Worm (Caenorhabditis elegans) whole organism, mixed stage, embryonic: ENCODE data around the gene col-39.

ENCODE experiments used
- M03D4.4 ChIP-seq: sonication (generic microtip); optimal IDR thresholded peaks from 2 replicates; lab custom pipeline; 2017; ENCODE audit warnings: mild to moderate bottlenecking, missing genetic modification characterization, missing compliant biosample characterization
- bed-3 ChIP-seq: fragments of 200-800 bp; sonication (Bioruptor generic); optimal IDR thresholded peaks from 3 replicates; lab custom pipeline; 2018; ENCODE audit warnings: mild to moderate bottlenecking, missing genetic modification characterization, moderate library complexity, missing compliant biosample characterization
- blmp-1 ChIP-seq: fragments of 150-350 bp; optimal IDR thresholded peaks from 2 replicates; lab custom pipeline; 2014; ENCODE audit warnings: missing biosample characterization, missing genetic modification characterization
- ceh-39 ChIP-seq: fragments of 150-350 bp; optimal IDR thresholded peaks from 2 replicates; lab custom pipeline; 2014; ENCODE audit warnings: missing biosample characterization, missing genetic modification characterization
- ceh-43 ChIP-seq: fragments of 200-800 bp; sonication (Bioruptor generic); optimal IDR thresholded peaks from 2 replicates; lab custom pipeline; 2018; ENCODE audit warnings: mild to moderate bottlenecking, missing genetic modification characterization, moderate library complexity, missing compliant biosample characterization
- ceh-83 ChIP-seq: fragments of 200-800 bp; sonication (Bioruptor generic); optimal IDR thresholded peaks from 2 replicates; lab custom pipeline; 2018; ENCODE audit warnings: mild to moderate bottlenecking, missing genetic modification characterization, missing compliant biosample characterization
- ces-1 ChIP-seq: fragments of 150-350 bp; optimal IDR thresholded peaks from 2 replicates; lab custom pipeline; 2014; ENCODE audit warnings: missing biosample characterization, missing genetic modification reagents, missing genetic modification characterization
- cnd-1 ChIP-seq: fragments of 200-800 bp; sonication (Bioruptor generic); optimal IDR thresholded peaks from 2 replicates; lab custom pipeline; 2018; ENCODE audit warnings: mild to moderate bottlenecking, missing genetic modification characterization, missing compliant biosample characterization
- flh-1 ChIP-seq: fragments of 200-800 bp; sonication (Bioruptor generic); optimal IDR thresholded peaks from 2 replicates; lab custom pipeline; 2018; ENCODE audit warnings: mild to moderate bottlenecking, missing genetic modification characterization, moderate library complexity, missing compliant biosample characterization
- ham-2 ChIP-seq: fragments of 200-800 bp; sonication (Bioruptor generic); optimal IDR thresholded peaks from 2 replicates; lab custom pipeline; 2018; ENCODE audit warnings: mild to moderate bottlenecking, missing genetic modification characterization, missing compliant biosample characterization
- hlh-1 ChIP-seq: fragments of 150-350 bp; optimal IDR thresholded peaks from 2 replicates; lab custom pipeline; 2014; ENCODE audit warnings: missing biosample characterization, missing genetic modification reagents, missing genetic modification characterization
- lin-13 ChIP-seq: fragments of 150-350 bp; optimal IDR thresholded peaks from 2 replicates; lab custom pipeline; 2014; ENCODE audit warnings: missing biosample characterization, missing genetic modification characterization
- lin-32 ChIP-seq: fragments of 200-800 bp; sonication (Bioruptor generic); optimal IDR thresholded peaks from 2 replicates; lab custom pipeline; 2018; ENCODE audit warnings: mild to moderate bottlenecking, missing genetic modification characterization, missing compliant biosample characterization
- lsy-2 ChIP-seq: fragments of 150-350 bp; optimal IDR thresholded peaks from 2 replicates; lab custom pipeline; 2014; ENCODE audit warnings: missing biosample characterization, missing genetic modification characterization
- mab-5 ChIP-seq: fragments of 150-350 bp; optimal IDR thresholded peaks from 2 replicates; lab custom pipeline; 2014; ENCODE audit warnings: missing biosample characterization, missing genetic modification characterization
- mep-1 ChIP-seq: fragments of 150-350 bp; optimal IDR thresholded peaks from 2 replicates; lab custom pipeline; 2017; ENCODE audit warnings: missing biosample characterization, missing genetic modification reagents, missing genetic modification characterization, inconsistent platforms
- nhr-12 ChIP-seq: fragments of 150-350 bp; optimal IDR thresholded peaks from 2 replicates; lab custom pipeline; 2014; ENCODE audit warnings: missing biosample characterization, missing genetic modification characterization
- nhr-2 ChIP-seq: fragments of 150-350 bp; optimal IDR thresholded peaks from 2 replicates; lab custom pipeline; 2014; ENCODE audit warnings: missing biosample characterization, missing genetic modification characterization
- nhr-237 ChIP-seq: fragments of 150-350 bp; optimal IDR thresholded peaks from 2 replicates; lab custom pipeline; 2014; ENCODE audit warnings: missing biosample characterization, missing genetic modification characterization
- nhr-28 ChIP-seq: fragments of 150-350 bp; optimal IDR thresholded peaks from 2 replicates; lab custom pipeline; 2014; ENCODE audit warnings: missing biosample characterization, missing genetic modification characterization
- nhr-76 ChIP-seq: sonication (generic microtip); optimal IDR thresholded peaks from 2 replicates; lab custom pipeline; 2017; ENCODE audit warnings: missing biosample characterization, missing genetic modification characterization
- pha-4 ChIP-seq: fragments of 150-350 bp; optimal IDR thresholded peaks from 2 replicates; lab custom pipeline; 2018; ENCODE audit warnings: missing biosample characterization, missing genetic modification reagents, missing genetic modification characterization
- sem-2 ChIP-seq: fragments of 200-800 bp; sonication (Bioruptor generic); optimal IDR thresholded peaks from 2 replicates; lab custom pipeline; 2018; ENCODE audit warnings: mild to moderate bottlenecking, missing genetic modification characterization, missing compliant biosample characterization
- sptf-1 ChIP-seq: sonication (generic microtip); optimal IDR thresholded peaks from 2 replicates; lab custom pipeline; 2017; ENCODE audit warnings: mild to moderate bottlenecking, missing genetic modification characterization, moderate library complexity, missing compliant biosample characterization
- tbx-8 ChIP-seq: fragments of 200-800 bp; sonication (Bioruptor generic); optimal IDR thresholded peaks from 2 replicates; lab custom pipeline; 2018; ENCODE audit warnings: mild to moderate bottlenecking, missing genetic modification characterization, moderate library complexity, missing compliant biosample characterization
- unc-120 ChIP-seq: sonication (generic microtip); optimal IDR thresholded peaks from 2 replicates; lab custom pipeline; 2017; ENCODE audit warnings: missing genetic modification characterization, missing compliant biosample characterization; ENCODE audit not compliant: poor library complexity, severe bottlenecking
- unc-39 ChIP-seq: fragments of 150-350 bp; optimal IDR thresholded peaks from 2 replicates; lab custom pipeline; 2014; ENCODE audit warnings: missing biosample characterization, missing genetic modification characterization
- zip-8 ChIP-seq: fragments of 150-350 bp; optimal IDR thresholded peaks from 2 replicates; lab custom pipeline; 2014; ENCODE audit warnings: missing biosample characterization, missing genetic modification characterization
- ztf-11 ChIP-seq: fragments of 150-350 bp; optimal IDR thresholded peaks from 2 replicates; lab custom pipeline; 2014; ENCODE audit warnings: missing biosample characterization, missing genetic modification characterization

col-39 gene

DNA sequence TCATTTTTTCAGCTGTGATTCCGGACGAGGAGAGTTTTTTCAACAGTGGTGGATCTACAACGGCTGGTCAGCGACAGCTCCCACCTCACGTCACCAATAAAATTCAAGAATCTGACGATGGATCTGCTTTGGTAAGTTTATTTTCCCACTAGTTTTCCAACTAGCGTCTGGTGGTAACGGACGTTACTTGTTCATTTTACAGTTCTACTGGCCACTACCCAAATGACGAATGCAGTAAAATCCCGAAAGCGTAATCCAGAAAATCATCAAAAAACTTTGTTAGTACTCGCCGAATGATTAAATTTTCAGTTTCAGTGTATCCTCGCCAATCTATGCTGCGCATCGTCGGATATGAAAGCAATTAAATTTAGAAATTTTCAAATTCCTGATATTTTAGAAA, 45.1 kb upstream of the col-39 start:
- TF ChIP-seq lsy-2 (tag; lab: Kevin White, UChicago) = no peak
- TF ChIP-seq ztf-11 (tag; lab: Kevin White, UChicago) = no peak
- no peak for TF ChIP-seq unc-39 (tag; lab: Kevin White, UChicago)
- TF ChIP-seq hlh-1 (tag; lab: Kevin White, UChicago) = no peak
- TF ChIP-seq sptf-1 (tag; lab: Kevin White, UChicago) = no peak
- no peak for TF ChIP-seq zip-8
- no peak for TF ChIP-seq ceh-43 (GFP tag; lab: Kevin White, UChicago)
- TF ChIP-seq nhr-2 (tag; lab: Kevin White, UChicago) = no peak
- TF ChIP-seq blmp-1 (tag; lab: Kevin White, UChicago) = no peak
- no peak for TF ChIP-seq nhr-76 (tag; lab: Kevin White, UChicago)
- no peak for TF ChIP-seq cnd-1 (tag; lab: Kevin White, UChicago)
- TF ChIP-seq unc-120 (tag; lab: Kevin White, UChicago) = no peak
- no peak for TF ChIP-seq nhr-28 (tag; lab: Kevin White, UChicago)
- TF ChIP-seq, all 35 proteins: peak for 0

DNA sequence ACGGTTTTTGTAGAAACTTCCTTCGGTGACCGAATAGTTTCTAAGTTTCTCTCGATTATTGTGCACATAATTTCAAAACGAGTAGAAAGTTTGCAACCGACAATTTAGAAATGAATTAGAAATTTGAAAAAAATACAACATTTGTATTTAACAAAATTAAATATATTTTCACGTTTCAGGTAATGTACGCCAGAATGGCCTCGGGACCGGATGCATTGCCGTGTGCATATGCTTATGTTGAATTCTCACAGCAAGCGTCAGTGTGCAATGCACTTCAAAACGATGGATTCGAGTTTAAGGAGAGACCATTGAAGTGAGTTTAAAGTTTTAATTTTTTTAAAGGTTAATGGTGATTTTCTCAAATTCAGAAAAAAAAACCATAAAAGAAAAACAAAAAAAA, 43.8 kb upstream of the col-39 start, which contains the start of gene marc-2:
TSS of gene marc-2 (minus strand) at position 101 of the 400 bp plus-strand sequence.
- TF ChIP-seq cnd-1 (tag; lab: Kevin White, UChicago) (no peak), mep-1 (tag; lab: Kevin White, UChicago) (no peak), M03D4.4 (tag; lab: Kevin White, UChicago) (no peak), ham-2 (GFP tag; lab: Kevin White, UChicago) (no peak), bed-3 (GFP tag; lab: Kevin White, UChicago) (no peak), hlh-1 (tag; lab: Kevin White, UChicago) (no peak), lsy-2 (tag; lab: Kevin White, UChicago) (no peak), nhr-2 (tag; lab: Kevin White, UChicago) (no peak), sem-2 (GFP tag; lab: Kevin White, UChicago) (no peak), nhr-12 (tag; lab: Kevin White, UChicago) (no peak), nhr-28 (tag; lab: Kevin White, UChicago) (no peak), mab-5 (tag; lab: Kevin White, UChicago) (no peak), nhr-237 (tag; lab: Kevin White, UChicago) (no peak), ceh-83 (GFP tag; lab: Kevin White, UChicago) (no peak), lin-32 (GFP tag; lab: Kevin White, UChicago) (no peak), flh-1 (GFP tag; lab: Kevin White, UChicago) (no peak)

DNA sequence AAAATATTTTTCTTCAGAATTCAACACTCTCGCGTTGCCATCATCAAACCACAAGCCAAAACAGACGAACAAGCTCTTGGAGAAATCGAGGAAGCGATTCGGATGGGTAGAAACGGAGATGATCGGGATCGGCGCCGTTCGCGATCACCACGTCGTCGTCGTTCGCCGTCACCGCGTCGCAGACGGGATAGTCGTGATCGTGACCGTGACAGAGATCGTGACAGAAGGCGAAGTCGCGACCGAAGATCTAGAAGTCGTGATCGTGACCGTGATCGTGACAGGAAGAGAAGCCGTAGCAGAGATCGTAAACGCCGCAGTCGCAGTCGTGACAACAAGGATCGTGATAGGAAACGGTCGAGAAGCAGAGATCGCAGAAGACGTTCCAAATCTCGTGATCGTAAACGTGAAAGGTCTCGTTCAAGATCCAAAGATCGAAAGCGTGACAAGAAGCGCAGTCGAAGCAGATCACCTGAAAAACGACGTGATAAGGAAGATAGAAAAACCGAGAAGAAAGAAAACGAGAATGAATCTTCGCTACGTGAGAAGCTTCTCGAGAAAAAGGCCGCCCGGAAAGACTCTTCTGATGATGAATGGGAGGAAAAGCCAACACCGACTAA, 43.2 kb upstream of the col-39 start:
- TF ChIP-seq lin-13 (tag; lab: Kevin White, UChicago) = no peak
- no peak for TF ChIP-seq sem-2 (GFP tag; lab: Kevin White, UChicago)
- no peak for TF ChIP-seq ces-1
- no peak for TF ChIP-seq nhr-12 (tag; lab: Kevin White, UChicago)
- no peak for TF ChIP-seq cnd-1 (tag; lab: Kevin White, UChicago)
- no peak for TF ChIP-seq ceh-83 (GFP tag; lab: Kevin White, UChicago)
- no peak for TF ChIP-seq unc-120 (tag; lab: Kevin White, UChicago)
- TF ChIP-seq mep-1 (tag; lab: Kevin White, UChicago) = no peak
- no peak for TF ChIP-seq ceh-43 (GFP tag; lab: Kevin White, UChicago)
- no peak for TF ChIP-seq flh-1 (GFP tag; lab: Kevin White, UChicago)
- TF ChIP-seq lin-32 (GFP tag; lab: Kevin White, UChicago) = no peak
- TF ChIP-seq tbx-8 (GFP tag; lab: Kevin White, UChicago) = no peak
- TF ChIP-seq ceh-39 = no peak
- TF ChIP-seq M03D4.4 (tag; lab: Kevin White, UChicago) = no peak
- TF ChIP-seq nhr-2 (tag; lab: Kevin White, UChicago) = no peak
- no peak for TF ChIP-seq pha-4
- no peak for TF ChIP-seq unc-39 (tag; lab: Kevin White, UChicago)
- TF ChIP-seq hlh-1 (tag; lab: Kevin White, UChicago) = no peak
- TF ChIP-seq ham-2 (GFP tag; lab: Kevin White, UChicago) = no peak

DNA sequence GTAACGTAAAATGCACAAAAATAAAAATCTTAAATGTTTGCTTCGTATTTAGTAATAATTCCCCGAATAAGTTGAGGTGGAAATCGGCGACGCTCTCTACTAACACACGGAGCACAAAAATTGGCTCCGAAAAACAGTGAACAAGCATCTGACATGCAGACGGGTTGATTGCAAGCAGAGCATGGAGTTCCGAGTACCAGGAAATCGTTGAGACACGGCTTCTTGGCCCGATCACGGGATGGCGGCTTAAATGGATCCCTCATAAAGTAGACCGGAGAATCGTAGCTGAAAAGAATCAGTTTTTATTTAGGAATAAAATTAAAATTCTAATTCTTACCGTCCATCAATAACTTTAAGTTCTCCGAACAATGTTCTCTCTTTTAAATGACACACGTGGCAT, 42.4 kb upstream of the col-39 start:
- TF ChIP-seq M03D4.4 (tag; lab: Kevin White, UChicago) = no peak
- peak; percentile 15 for TF ChIP-seq ceh-83 (GFP tag; lab: Kevin White, UChicago)
- TF ChIP-seq, all 35 proteins: peak for 1

DNA sequence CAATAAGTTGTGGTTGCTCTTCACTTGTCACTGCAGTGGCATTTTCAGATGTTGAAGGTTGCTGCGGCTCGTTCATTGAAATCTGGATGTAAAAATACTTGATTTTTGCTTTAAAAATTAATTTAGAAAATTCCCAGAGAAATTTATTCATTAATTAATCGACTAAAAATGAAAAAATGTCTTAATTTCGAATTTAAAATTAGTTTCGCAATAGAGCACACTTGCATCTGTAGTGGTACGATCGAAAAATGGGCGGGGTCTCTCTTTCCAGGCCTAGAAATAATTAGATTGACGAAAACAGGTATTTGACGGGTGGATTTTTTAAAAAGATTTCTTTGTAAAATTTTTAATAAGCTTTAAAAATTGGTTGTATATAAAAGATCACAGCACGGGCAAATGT, 42.0 kb upstream of the col-39 start, which contains the start of gene D2089.8:
TSS of gene D2089.8 (minus strand) at position 84 of the 400 bp plus-strand sequence.
- peak; percentile 43 for TF ChIP-seq ces-1
- TF ChIP-seq M03D4.4 (tag; lab: Kevin White, UChicago) = no peak
- peak; percentile 51 for TF ChIP-seq ceh-39
